Fruit fly (Drosophila melanogaster): ENCODE data around the gene CG33500.

The CG33500 gene

DNA sequence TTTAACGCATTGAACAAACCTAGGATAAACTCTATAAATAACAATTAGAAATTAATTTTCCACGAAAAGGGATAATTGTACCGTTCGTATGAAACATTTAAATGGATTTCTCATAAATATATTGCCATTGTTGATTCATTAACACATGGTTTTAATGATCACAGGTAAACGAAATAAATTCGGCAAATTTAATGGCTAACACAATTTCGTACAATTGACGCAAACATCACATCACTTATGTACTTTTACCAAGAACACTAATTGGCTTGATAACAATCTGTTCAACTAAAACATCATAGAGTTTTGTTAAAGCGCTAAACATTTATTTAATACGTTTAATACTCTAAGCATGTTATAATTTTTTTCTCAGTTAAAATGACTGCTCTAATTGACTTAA, 45.2 kb downstream of the CG33500 start:
- no peak for TF ChIP-seq hkb (optimal IDR thresholded peaks at IDR 0.05)
- no peak for TF ChIP-seq hkb (GFP tag; IDR thresholded peaks at IDR 0.05)
- no peak for TF ChIP-seq CG10209 (GFP tag; optimal IDR thresholded peaks at IDR 0.05)
- TF ChIP-seq Lpt (GFP tag; optimal IDR thresholded peaks at IDR 0.05) = no peak
- TF ChIP-seq CG4424 (GFP tag; optimal IDR thresholded peaks at IDR 0.05) = peak; percentile 98
- no peak for TF ChIP-seq Dip2 (GFP tag; IDR thresholded peaks at IDR 0.05)
- TF ChIP-seq CG34224 (GFP tag; IDR thresholded peaks at IDR 0.05; ENCODE audit: partially characterized antibody) = no peak

DNA sequence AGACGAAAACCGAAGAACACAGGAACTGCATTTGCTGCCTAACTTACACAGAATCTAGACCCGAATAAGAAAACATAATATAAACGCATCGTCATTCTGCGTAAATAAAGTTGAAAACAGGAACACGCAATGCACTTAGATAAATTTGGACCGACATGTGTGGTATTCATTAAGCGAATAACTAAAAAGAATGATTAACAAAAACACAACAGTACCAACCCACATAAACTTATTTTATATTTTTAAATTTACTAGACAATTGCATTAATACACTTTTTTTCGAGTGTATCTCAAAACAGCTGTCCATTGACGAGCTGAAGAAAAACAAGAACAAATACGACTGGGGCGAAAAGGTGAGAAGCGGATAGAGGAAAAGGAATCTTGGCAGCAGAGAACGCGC, 45.9 kb downstream of the CG33500 start:
- TF ChIP-seq pita (GFP tag; optimal IDR thresholded peaks at IDR 0.05) (no peak), CG10431 (GFP tag; optimal IDR thresholded peaks at IDR 0.05) (peak; percentile 41), stc (GFP tag; IDR thresholded peaks at IDR 0.05) (peak; percentile 56; the same call in 1 of the 2 replicates), kni (GFP tag; optimal IDR thresholded peaks at IDR 0.05) (peak; percentile 77), vfl (GFP tag; optimal IDR thresholded peaks at IDR 0.05) (peak; percentile 33), Hr51 (GFP tag; optimal IDR thresholded peaks at IDR 0.05) (peak; percentile 62 to 67), da (GFP tag; optimal IDR thresholded peaks at IDR 0.05) (peak; percentile 58), CG6254 (GFP tag; optimal IDR thresholded peaks at IDR 0.05) (peak; percentile 93), Sry-δ (GFP tag; optimal IDR thresholded peaks at IDR 0.05) (peak; percentile 13), rib (GFP tag; IDR thresholded peaks at IDR 0.05) (no peak), CG31365 (tag; optimal IDR thresholded peaks at IDR 0.05) (peak; percentile 4), jumu (GFP tag; optimal IDR thresholded peaks at IDR 0.05) (peak; percentile 66), Hr39 (optimal IDR thresholded peaks at IDR 0.05) (no peak), dan (GFP tag; IDR thresholded peaks at IDR 0.05) (no peak; the same call in 1 of the 2 replicates), CrebB (tag; optimal IDR thresholded peaks at IDR 0.05) (peak; percentile 40), pzg (GFP tag; optimal IDR thresholded peaks at IDR 0.05) (no peak), CG3838 (GFP tag; optimal IDR thresholded peaks at IDR 0.05) (peak; percentile 61), CG8388 (GFP tag; optimal IDR thresholded peaks at IDR 0.05) (peak; percentile 57), Lpt (GFP tag; optimal IDR thresholded peaks at IDR 0.05) (no peak), CG2875 (GFP tag; optimal IDR thresholded peaks at IDR 0.05) (peak; percentile 78), psq (GFP tag; optimal IDR thresholded peaks at IDR 0.05) (peak; percentile 76), otp (GFP tag; IDR thresholded peaks at IDR 0.05) (peak; percentile 88), dati (GFP tag; IDR thresholded peaks at IDR 0.05) (peak; percentile 54; the same call in 1 of the 2 replicates), CG4730 (GFP tag; IDR thresholded peaks at IDR 0.05) (peak; percentile 61), kay (GFP tag; optimal IDR thresholded peaks at IDR 0.05) (peak; percentile 48), peb (GFP tag; IDR thresholded peaks at IDR 0.05) (peak; percentile 66), Kr (GFP tag; optimal IDR thresholded peaks at IDR 0.05) (peak; percentile 58), CG4854 (GFP tag; optimal IDR thresholded peaks at IDR 0.05) (peak; percentile 74), Camta (GFP tag; optimal IDR thresholded peaks at IDR 0.05) (peak; percentile 82), CG2678 (tag; optimal IDR thresholded peaks at IDR 0.05) (peak; percentile 82), tap (tag; optimal IDR thresholded peaks at IDR 0.05) (peak; percentile 78), dimm (GFP tag; IDR thresholded peaks at IDR 0.05) (no peak), YL-1 (GFP tag; optimal IDR thresholded peaks at IDR 0.05) (peak; percentile 6), CG13123 (GFP tag; optimal IDR thresholded peaks at IDR 0.05) (peak; percentile 48), CG3726 (GFP tag; IDR thresholded peaks at IDR 0.05) (0 out of 3 replicates have a peak, but pooled peaks have one; percentile 49), CG13775 (GFP tag; optimal IDR thresholded peaks at IDR 0.05) (peak; percentile 82), CG8290 (GFP tag; optimal IDR thresholded peaks at IDR 0.05) (peak; percentile 87), CG8290 (tag; optimal IDR thresholded peaks at IDR 0.05) (peak; percentile 48 to 67), nom (GFP tag; optimal IDR thresholded peaks at IDR 0.05) (peak; percentile 26), tna (GFP tag; IDR thresholded peaks at IDR 0.05; ENCODE audit: partially characterized antibody) (no peak), bsh (GFP tag; optimal IDR thresholded peaks at IDR 0.05) (peak in 1 of 2 experiments; percentile 94), amos (GFP tag; IDR thresholded peaks at IDR 0.05; ENCODE audit: partially characterized antibody) (no peak), ftz-f1 (GFP tag; optimal IDR thresholded peaks at IDR 0.05) (no peak)

Data from whole organism, embryonic.